ENCODE assay signal across 3 fruit fly cellular contexts in the genomic region with DNA sequence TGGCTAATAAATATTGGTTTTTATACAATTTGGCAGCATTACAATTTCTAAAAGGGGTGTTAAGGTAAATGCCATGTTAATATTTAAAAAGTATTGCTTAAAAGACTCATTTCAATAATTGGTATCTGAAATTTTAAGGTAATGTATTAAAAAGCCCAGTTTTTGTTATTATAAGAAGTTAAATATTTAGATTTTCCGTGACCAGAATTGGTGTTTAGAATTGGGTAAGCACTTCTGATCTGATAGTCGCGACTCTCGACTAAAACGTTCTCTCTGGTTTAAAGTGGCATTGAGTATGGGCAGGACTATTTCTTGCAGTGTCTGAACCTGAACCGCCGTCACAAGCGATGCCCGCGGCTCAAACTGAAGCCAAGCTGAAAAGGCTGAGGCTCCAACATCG.
TF ChIP-seq lines count a peak whose summit lies in the region.

No protein-coding gene starts in this region.

TF ChIP-seq in whole organism, prepupa, 60 proteins besides CTCF, POLR2A, EP300 and RAD21 (continues in another document):
- TF ChIP-seq CG15336 (GFP tag; IDR thresholded peaks at IDR 0.05; lab: Robert Waterston, UW) = no peak
- TF ChIP-seq CG10631 (GFP tag; optimal IDR thresholded peaks at IDR 0.05; lab: Kevin White, UChicago) = peak; percentile 11
- no peak for TF ChIP-seq dac (GFP tag; optimal IDR thresholded peaks at IDR 0.05; lab: Kevin White, UChicago)
- TF ChIP-seq Eip75B (GFP tag; optimal IDR thresholded peaks at IDR 0.05; lab: Kevin White, UChicago) = peak; percentile 42
- peak; percentile 26 for TF ChIP-seq fd59A (GFP tag; optimal IDR thresholded peaks at IDR 0.05; lab: Kevin White, UChicago)
- TF ChIP-seq CG32006 (GFP tag; optimal IDR thresholded peaks at IDR 0.05; lab: Kevin White, UChicago) = no peak
- peak; percentile 65 for TF ChIP-seq esn (GFP tag; optimal IDR thresholded peaks at IDR 0.05; lab: Kevin White, UChicago)
- TF ChIP-seq CG31627 (GFP tag; optimal IDR thresholded peaks at IDR 0.05; lab: Kevin White, UChicago) = peak; percentile 30
- no peak for TF ChIP-seq CG1621 (tag; optimal IDR thresholded peaks at IDR 0.05; lab: Kevin White, UChicago)
- peak; percentile 11 for TF ChIP-seq Ets21C (GFP tag; optimal IDR thresholded peaks at IDR 0.05; lab: Kevin White, UChicago)
- no peak for TF ChIP-seq CG4318 (GFP tag; optimal IDR thresholded peaks at IDR 0.05; lab: Kevin White, UChicago)
- no peak for TF ChIP-seq CG11902 (GFP tag; optimal IDR thresholded peaks at IDR 0.05; lab: Kevin White, UChicago)
- peak; percentile 21 for TF ChIP-seq Ets96B (tag; optimal IDR thresholded peaks at IDR 0.05; lab: Kevin White, UChicago)
- TF ChIP-seq eg (GFP tag; IDR thresholded peaks at IDR 0.05; lab: Robert Waterston, UW) = no peak
- TF ChIP-seq lz (GFP tag; optimal IDR thresholded peaks at IDR 0.05; lab: Kevin White, UChicago) = peak; percentile 44
- no peak for TF ChIP-seq CG7368 (GFP tag; optimal IDR thresholded peaks at IDR 0.05; lab: Kevin White, UChicago)
- peak; percentile 10 for TF ChIP-seq acj6 (GFP tag; optimal IDR thresholded peaks at IDR 0.05; lab: Kevin White, UChicago)
- TF ChIP-seq achi (GFP tag; optimal IDR thresholded peaks at IDR 0.05; lab: Kevin White, UChicago) = peak; percentile 24
- TF ChIP-seq Sox102F (GFP tag; optimal IDR thresholded peaks at IDR 0.05; lab: Kevin White, UChicago) = peak; percentile 39
- TF ChIP-seq Eip78C (GFP tag; lab: Kevin White, UChicago) = peak; percentile 58
- TF ChIP-seq cyc (GFP tag; optimal IDR thresholded peaks at IDR 0.05; lab: Kevin White, UChicago) = peak; percentile 30
- peak; percentile 26 for TF ChIP-seq pdm3 (GFP tag; optimal IDR thresholded peaks at IDR 0.05; lab: Kevin White, UChicago)
- peak; percentile 63 for TF ChIP-seq OdsH (GFP tag; optimal IDR thresholded peaks at IDR 0.05; lab: Kevin White, UChicago)
- peak; percentile 59 for TF ChIP-seq CG6808 (GFP tag; optimal IDR thresholded peaks at IDR 0.05; lab: Kevin White, UChicago)
- peak; percentile 24 for TF ChIP-seq CG6792 (GFP tag; optimal IDR thresholded peaks at IDR 0.05; lab: Kevin White, UChicago)
- TF ChIP-seq svp (GFP tag; lab: Kevin White, UChicago) = peak; percentile 84
- peak in 1 of 2 experiments; percentile 21 for TF ChIP-seq ss (GFP tag; optimal IDR thresholded peaks at IDR 0.05; lab: Kevin White, UChicago)
- TF ChIP-seq CG34406 (GFP tag; optimal IDR thresholded peaks at IDR 0.05; lab: Kevin White, UChicago) = peak; percentile 13
- TF ChIP-seq Smox (GFP tag; optimal IDR thresholded peaks at IDR 0.05; lab: Kevin White, UChicago) = peak; percentile 58
- peak; percentile 31 for TF ChIP-seq Sox14 (GFP tag; optimal IDR thresholded peaks at IDR 0.05; lab: Kevin White, UChicago)

TF ChIP-seq in whole organism, pupa, 21 proteins besides CTCF, POLR2A, EP300 and RAD21:
- no peak for TF ChIP-seq rn (GFP tag; IDR thresholded peaks at IDR 0.05; lab: Robert Waterston, UW)
- peak; percentile 9 for TF ChIP-seq CG8301 (tag; optimal IDR thresholded peaks at IDR 0.05; lab: Kevin White, UChicago)
- no peak for TF ChIP-seq CG13204 (GFP tag; optimal IDR thresholded peaks at IDR 0.05; lab: Kevin White, UChicago)
- no peak for TF ChIP-seq Pif1A (GFP tag; optimal IDR thresholded peaks at IDR 0.05; lab: Kevin White, UChicago)
- TF ChIP-seq CG32121 (GFP tag; IDR thresholded peaks at IDR 0.05; lab: Robert Waterston, UW) = no peak
- no peak for TF ChIP-seq EcR (GFP tag; optimal IDR thresholded peaks at IDR 0.05; lab: Kevin White, UChicago)
- peak; percentile 53 for TF ChIP-seq CG8159 (tag; optimal IDR thresholded peaks at IDR 0.05; lab: Kevin White, UChicago)
- TF ChIP-seq Pif1B (GFP tag; optimal IDR thresholded peaks at IDR 0.05; lab: Kevin White, UChicago) = no peak
- no peak for TF ChIP-seq CG14655 (GFP tag; optimal IDR thresholded peaks at IDR 0.05; lab: Kevin White, UChicago)
- TF ChIP-seq fd96Ca (GFP tag; IDR thresholded peaks at IDR 0.05; lab: Robert Waterston, UW) = no peak
- peak; percentile 1 for TF ChIP-seq CG34367 (tag; optimal IDR thresholded peaks at IDR 0.05; lab: Kevin White, UChicago)
- TF ChIP-seq CG10348 (GFP tag; IDR thresholded peaks at IDR 0.05; lab: Robert Waterston, UW) = no peak
- no peak for TF ChIP-seq CG4496 (GFP tag; IDR thresholded peaks at IDR 0.05; lab: Robert Waterston, UW)
- peak; percentile 27 for TF ChIP-seq Snoo (tag; optimal IDR thresholded peaks at IDR 0.05; lab: Kevin White, UChicago)
- no peak for TF ChIP-seq gl (tag; optimal IDR thresholded peaks at IDR 0.05; lab: Kevin White, UChicago)
- TF ChIP-seq Ets98B (GFP tag; IDR thresholded peaks at IDR 0.05; lab: Robert Waterston, UW) = no peak
- TF ChIP-seq CG12605 (GFP tag; IDR thresholded peaks at IDR 0.05; lab: Robert Waterston, UW) = no peak
- no peak for TF ChIP-seq D1 (tag; optimal IDR thresholded peaks at IDR 0.05; lab: Kevin White, UChicago)
- TF ChIP-seq CG9948 (tag; optimal IDR thresholded peaks at IDR 0.05; lab: Kevin White, UChicago) = peak; percentile 36
- TF ChIP-seq CG15710 (tag; optimal IDR thresholded peaks at IDR 0.05; lab: Kevin White, UChicago) = peak; percentile 37
- TF ChIP-seq CG17806 (tag; optimal IDR thresholded peaks at IDR 0.05; lab: Kevin White, UChicago) = peak; percentile 26

TF ChIP-seq in whole organism, wandering third instar larva, 38 proteins besides CTCF, POLR2A, EP300 and RAD21:
- TF ChIP-seq lola (GFP tag; optimal IDR thresholded peaks at IDR 0.05; lab: Kevin White, UChicago) (no peak), Sp1 (GFP tag; optimal IDR thresholded peaks at IDR 0.05; lab: Kevin White, UChicago) (peak; percentile 68), HLH106 (tag; optimal IDR thresholded peaks at IDR 0.05; lab: Kevin White, UChicago) (peak; percentile 58), fru (GFP tag; optimal IDR thresholded peaks at IDR 0.05; lab: Kevin White, UChicago) (peak; percentile 40), dmrt93B (GFP tag; optimal IDR thresholded peaks at IDR 0.05; lab: Kevin White, UChicago) (peak; percentile 15), Hr83 (GFP tag; optimal IDR thresholded peaks at IDR 0.05; lab: Kevin White, UChicago; ENCODE audit: poor library complexity, severe bottlenecking) (no peak), foxo (GFP tag; optimal IDR thresholded peaks at IDR 0.05; lab: Kevin White, UChicago) (peak in 1 of 2 experiments; percentile 45), OdsH (GFP tag; optimal IDR thresholded peaks at IDR 0.05; lab: Kevin White, UChicago) (peak; percentile 78), psq (GFP tag; optimal IDR thresholded peaks at IDR 0.05; lab: Kevin White, UChicago) (peak; percentile 31), br (GFP tag; optimal IDR thresholded peaks at IDR 0.05; lab: Kevin White, UChicago) (peak; percentile 3), CG9705 (GFP tag; optimal IDR thresholded peaks at IDR 0.05; lab: Kevin White, UChicago) (no peak), Dfd (GFP tag; optimal IDR thresholded peaks at IDR 0.05; lab: Kevin White, UChicago) (no peak), sv (GFP tag; optimal IDR thresholded peaks at IDR 0.05; lab: Kevin White, UChicago) (no peak), rgr (GFP tag; optimal IDR thresholded peaks at IDR 0.05; lab: Kevin White, UChicago) (peak; percentile 3), CG32264 (GFP tag; optimal IDR thresholded peaks at IDR 0.05; lab: Kevin White, UChicago) (no peak), Hnf4 (GFP tag; optimal IDR thresholded peaks at IDR 0.05; lab: Kevin White, UChicago) (peak; percentile 21), h (GFP tag; optimal IDR thresholded peaks at IDR 0.05; lab: Kevin White, UChicago) (peak; percentile 54), ey (GFP tag; optimal IDR thresholded peaks at IDR 0.05; lab: Kevin White, UChicago) (peak; percentile 44), woc (GFP tag; optimal IDR thresholded peaks at IDR 0.05; lab: Kevin White, UChicago) (peak; percentile 45)
